Worm (Caenorhabditis elegans) whole organism, late embryonic: ENCODE data around the gene srm-5.

Experiments used
- C38D4.7 ChIP-seq: fragments of 200-800 bp; sonication (Bioruptor generic); optimal IDR thresholded peaks from 2 replicates; lab custom pipeline; 2018; ENCODE audit warnings: mild to moderate bottlenecking, missing genetic modification characterization, moderate library complexity, missing compliant biosample characterization
- hlh-30 ChIP-seq: sonication (generic microtip); optimal IDR thresholded peaks from 2 replicates; lab custom pipeline; 2017; ENCODE audit warnings: antibody characterized with exemption, missing genetic modification characterization, missing compliant biosample characterization; ENCODE audit not compliant: insufficient read depth
- nhr-11 ChIP-seq: fragments of 150-350 bp; optimal IDR thresholded peaks from 2 replicates; lab custom pipeline; 2014; ENCODE audit warnings: missing biosample characterization, missing genetic modification characterization
- nhr-232 ChIP-seq: sonication (generic microtip); optimal IDR thresholded peaks from 2 replicates; lab custom pipeline; 2016; ENCODE audit warnings: missing genetic modification characterization, missing compliant biosample characterization
- pag-3 ChIP-seq: sonication (generic microtip); optimal IDR thresholded peaks from 2 replicates; lab custom pipeline; 2016; ENCODE audit warnings: missing compliant biosample characterization, missing genetic modification characterization, borderline replicate concordance
- pax-1 ChIP-seq: fragments of 150-350 bp; optimal IDR thresholded peaks from 2 replicates; lab custom pipeline; 2014; ENCODE audit warnings: missing biosample characterization, missing genetic modification characterization
- sox-4 ChIP-seq: sonication (generic microtip); optimal IDR thresholded peaks from 2 replicates; lab custom pipeline; 2017; ENCODE audit warnings: mild to moderate bottlenecking, missing genetic modification characterization, inconsistent platforms, missing compliant biosample characterization

DNA sequence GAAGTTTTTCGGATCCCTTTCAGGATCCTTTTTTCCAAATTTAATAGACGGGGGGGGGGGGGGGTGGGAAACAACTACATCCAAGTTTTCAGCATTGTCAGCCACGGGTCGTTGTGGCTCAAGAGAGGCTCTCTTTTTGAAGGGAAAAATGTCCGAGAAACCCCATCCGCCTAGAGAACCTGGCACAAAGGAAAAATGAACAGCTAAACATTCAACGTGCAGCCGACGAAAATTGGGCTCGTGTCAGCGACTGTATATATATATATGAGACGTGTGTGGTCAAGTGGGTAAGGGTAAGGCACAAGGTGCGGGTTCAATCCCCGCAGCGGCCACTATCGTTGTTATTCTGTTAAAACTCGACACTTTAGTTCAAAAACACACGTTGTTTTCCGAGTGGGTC lies 23.6 kb downstream of the srm-5 start, which contains the start of gene Y49A3A.4:
- TF ChIP-seq pax-1 (no peak), C38D4.7 (GFP tag; lab: Kevin White, UChicago) (no peak), sox-4 (no peak), pag-3 (tag; lab: Kevin White, UChicago) (no peak), nhr-11 (no peak), hlh-30 (tag; lab: Kevin White, UChicago) (no peak), nhr-232 (tag; lab: Kevin White, UChicago) (no peak)
